Fruit fly (Drosophila melanogaster): Measurements from ENCODE around the gene CG6324.

CG6324 gene

dm6 chrX:15486682-15487081 lies 10.8 kb downstream of the CG6324 start, which contains the start of gene Gmap (continued):
- TF ChIP-seq pho (GFP tag; optimal IDR thresholded peaks at IDR 0.05) (no peak), CG8359 (GFP tag; optimal IDR thresholded peaks at IDR 0.05; ENCODE audit: borderline replicate concordance) (no peak), Sox102F (GFP tag; optimal IDR thresholded peaks at IDR 0.05) (no peak), CG6791 (GFP tag; IDR thresholded peaks at IDR 0.05; ENCODE audit: partially characterized antibody) (peak; percentile 93), tio (GFP tag; optimal IDR thresholded peaks at IDR 0.05) (no peak), CG13424 (tag; optimal IDR thresholded peaks at IDR 0.05) (no peak), CG9932 (GFP tag; IDR thresholded peaks at IDR 0.05) (no peak), E2f1 (GFP tag; IDR thresholded peaks at IDR 0.05) (no peak), HLH4C (GFP tag; IDR thresholded peaks at IDR 0.05; ENCODE audit: partially characterized antibody) (peak; percentile 96), Dref (GFP tag; IDR thresholded peaks at IDR 0.05) (peak; percentile 95), repo (GFP tag; optimal IDR thresholded peaks at IDR 0.05) (no peak), sens-2 (GFP tag; IDR thresholded peaks at IDR 0.05) (no peak), ewg (GFP tag; optimal IDR thresholded peaks at IDR 0.05) (no peak), row (GFP tag; IDR thresholded peaks at IDR 0.05) (peak; percentile 14; the same call in 1 of the 3 replicates), E2f2 (GFP tag; IDR thresholded peaks at IDR 0.05) (peak; percentile 94), CG9215 (GFP tag; IDR thresholded peaks at IDR 0.05) (no peak), Xbp1 (GFP tag; optimal IDR thresholded peaks at IDR 0.05) (peak; percentile 37), Doc3 (GFP tag; IDR thresholded peaks at IDR 0.05; ENCODE audit: partially characterized antibody) (peak; percentile 57; the same call in 2 of the 3 replicates), knrl (GFP tag; IDR thresholded peaks at IDR 0.05; ENCODE audit: partially characterized antibody) (peak; percentile 64), Gsc (GFP tag; IDR thresholded peaks at IDR 0.05) (no peak), CG9437 (GFP tag; optimal IDR thresholded peaks at IDR 0.05) (no peak), ken (GFP tag; IDR thresholded peaks at IDR 0.05) (no peak), btn (GFP tag; optimal IDR thresholded peaks at IDR 0.05) (no peak), CG3281 (GFP tag; optimal IDR thresholded peaks at IDR 0.05) (no peak), usp (GFP tag; optimal IDR thresholded peaks at IDR 0.05) (no peak), Bgb (GFP tag; IDR thresholded peaks at IDR 0.05; ENCODE audit: partially characterized antibody) (peak; percentile 90), Deaf1 (tag; optimal IDR thresholded peaks at IDR 0.05) (no peak), hbn (GFP tag; IDR thresholded peaks at IDR 0.05; ENCODE audit: partially characterized antibody) (peak; percentile 59; the same call in 1 of the 2 replicates), CG5180 (GFP tag; optimal IDR thresholded peaks at IDR 0.05) (no peak), CG18011 (GFP tag; optimal IDR thresholded peaks at IDR 0.05) (peak; percentile 97), CG12299 (tag; optimal IDR thresholded peaks at IDR 0.05) (no peak), chinmo (GFP tag; IDR thresholded peaks at IDR 0.05; ENCODE audit: partially characterized antibody) (0 out of 4 replicates have a peak, but pooled peaks have one; percentile 58), insv (GFP tag; optimal IDR thresholded peaks at IDR 0.05) (no peak), CG6175 (GFP tag; IDR thresholded peaks at IDR 0.05) (no peak), ato (GFP tag; IDR thresholded peaks at IDR 0.05; ENCODE audit: partially characterized antibody) (peak; percentile 90), kay (GFP tag; optimal IDR thresholded peaks at IDR 0.05) (no peak), Rx (GFP tag; IDR thresholded peaks at IDR 0.05) (no peak), Abd-B (GFP tag; optimal IDR thresholded peaks at IDR 0.05) (no peak), Spps (tag; optimal IDR thresholded peaks at IDR 0.05) (no peak), Taf1 (GFP tag; IDR thresholded peaks at IDR 0.05) (no peak), Meics (GFP tag; optimal IDR thresholded peaks at IDR 0.05) (no peak), CG7357 (GFP tag; IDR thresholded peaks at IDR 0.05) (no peak), cwo (GFP tag; optimal IDR thresholded peaks at IDR 0.05) (no peak), ap (GFP tag; IDR thresholded peaks at IDR 0.05) (no peak), Pdp1 (GFP tag; optimal IDR thresholded peaks at IDR 0.05) (no peak), croc (GFP tag; conservative IDR thresholded peaks at IDR 0.05) (no peak), CG32767 (GFP tag; IDR thresholded peaks at IDR 0.05) (no peak), Hr3 (GFP tag; optimal IDR thresholded peaks at IDR 0.05) (no peak), CG7786 (GFP tag; optimal IDR thresholded peaks at IDR 0.05) (no peak), fu2 (GFP tag; optimal IDR thresholded peaks at IDR 0.05) (no peak), stwl (tag; optimal IDR thresholded peaks at IDR 0.05) (peak; percentile 54)
